Worm (Caenorhabditis elegans) whole organism, L1 larva: ENCODE results near the gene R105.1.

ENCODE experiments used
- ceh-88 ChIP-seq: fragments of 200-800 bp; sonication (Bioruptor generic); IDR thresholded peaks from 2 replicates; pipeline ENCODE4 v1.3.6; 2022; ENCODE audit warnings: missing genetic modification characterization, missing compliant biosample characterization
- dsc-1 ChIP-seq: sonication (generic microtip); optimal IDR thresholded peaks from 2 replicates; lab custom pipeline; 2016; ENCODE audit warnings: mild to moderate bottlenecking, missing genetic modification characterization, missing compliant biosample characterization
- grh-1 ChIP-seq: fragments of 200-800 bp; sonication (Bioruptor generic); IDR thresholded peaks from 2 replicates; pipeline ENCODE4 v1.3.6; 2022; ENCODE audit warnings: missing genetic modification reagents, missing genetic modification characterization, missing compliant biosample characterization
- irx-1 ChIP-seq: sonication (generic microtip); optimal IDR thresholded peaks from 2 replicates; lab custom pipeline; 2016; ENCODE audit warnings: missing genetic modification characterization, missing compliant biosample characterization
- lin-15B ChIP-seq: fragments of 150-350 bp; sonication (generic microtip); optimal IDR thresholded peaks from 3 replicates; lab custom pipeline; 2014; ENCODE audit warnings: missing biosample characterization, missing genetic modification characterization
- nhr-20 ChIP-seq: sonication (generic microtip); optimal IDR thresholded peaks from 2 replicates; lab custom pipeline; 2016; ENCODE audit warnings: mild to moderate bottlenecking, missing genetic modification characterization, missing compliant biosample characterization
- ztf-4 ChIP-seq: fragments of 150-350 bp; optimal IDR thresholded peaks from 2 replicates; lab custom pipeline; 2014; ENCODE audit warnings: missing biosample characterization, missing genetic modification characterization

- TF ChIP-seq ceh-88, result no peak
- TF ChIP-seq dsc-1 (tag; lab: Kevin White, UChicago), result no peak
- no peak for TF ChIP-seq irx-1 (tag; lab: Kevin White, UChicago)
- TF ChIP-seq nhr-20 (tag; lab: Kevin White, UChicago), result no peak
- TF ChIP-seq grh-1 (GFP tag; lab: Robert Waterston, UW), result no peak
- TF ChIP-seq ztf-4, result no peak
- TF ChIP-seq lin-15B (tag; lab: Kevin White, UChicago), result no peak
Measured at ce11 chrIV:4659277-4659676, 25.8 kb downstream of the R105.1 start, which contains the start of gene mrps-21.
